Worm (Caenorhabditis elegans) whole organism, young adult: ENCODE measurements around the gene sro-1.
A peak's percentile ranks its signal among the peaks of the same experiment; 100 is the strongest.

Experiments used
- C06A6.2 ChIP-seq: fragments of 200-800 bp; sonication (Bioruptor generic); conservative IDR thresholded peaks from 2 replicates; pipeline ENCODE4 v1.3.6; 2022; ENCODE audit warnings: missing genetic modification characterization, missing compliant biosample characterization
- F33H1.4 ChIP-seq: fragments of 200-800 bp; sonication (Bioruptor generic); IDR thresholded peaks from 2 replicates; pipeline ENCODE4 v1.3.6; 2022; ENCODE audit warnings: missing genetic modification reagents, missing genetic modification characterization, missing compliant biosample characterization
- F39B2.1 ChIP-seq: fragments of 200-800 bp; sonication (Bioruptor generic); IDR thresholded peaks from 2 replicates; pipeline ENCODE4 v1.3.6; 2022; ENCODE audit warnings: missing genetic modification reagents, missing genetic modification characterization, missing compliant biosample characterization
- F49E8.2 ChIP-seq: sonication (generic microtip); optimal IDR thresholded peaks from 3 replicates; lab custom pipeline; 2017; ENCODE audit warnings: missing genetic modification characterization, mild to moderate bottlenecking, missing compliant biosample characterization, antibody characterized with exemption, moderate library complexity; ENCODE audit not compliant: insufficient read depth
- F57A8.1 ChIP-seq: fragments of 200-800 bp; sonication (Bioruptor generic); optimal IDR thresholded peaks from 2 replicates; lab custom pipeline; 2018; ENCODE audit warnings: mild to moderate bottlenecking, missing genetic modification characterization, moderate library complexity, missing compliant biosample characterization
- F57C9.4 ChIP-seq: sonication (generic microtip); optimal IDR thresholded peaks from 2 replicates; lab custom pipeline; 2017; ENCODE audit warnings: mild to moderate bottlenecking, missing genetic modification characterization, missing compliant biosample characterization
- T07F8.4 ChIP-seq: sonication (generic microtip); optimal IDR thresholded peaks from 2 replicates; lab custom pipeline; 2016; ENCODE audit warnings: mild to moderate bottlenecking, missing genetic modification characterization, moderate library complexity, missing compliant biosample characterization
- Y53G8AR.9 ChIP-seq: fragments of 200-800 bp; sonication (Bioruptor generic); conservative IDR thresholded peaks from 2 replicates; pipeline ENCODE4 v1.3.6; 2022; ENCODE audit warnings: missing genetic modification reagents, missing genetic modification characterization, missing compliant biosample characterization
- ZK185.1 ChIP-seq: sonication (generic microtip); optimal IDR thresholded peaks from 2 replicates; lab custom pipeline; 2016; ENCODE audit warnings: mild to moderate bottlenecking, missing genetic modification characterization, missing compliant biosample characterization; ENCODE audit not compliant: poor library complexity, severe bottlenecking
- aptf-2 ChIP-seq: fragments of 200-800 bp; sonication (Bioruptor generic); conservative IDR thresholded peaks from 2 replicates; pipeline ENCODE4 v1.3.6; 2022; ENCODE audit warnings: missing genetic modification reagents, missing genetic modification characterization, missing compliant biosample characterization
- aptf-3 ChIP-seq: fragments of 200-800 bp; sonication (Bioruptor generic); IDR thresholded peaks from 2 replicates; pipeline ENCODE4 v1.3.6; 2022; ENCODE audit warnings: missing genetic modification characterization, missing compliant biosample characterization
- attf-5 ChIP-seq: fragments of 200-800 bp; sonication (Bioruptor generic); optimal IDR thresholded peaks from 2 replicates; lab custom pipeline; 2018; ENCODE audit warnings: mild to moderate bottlenecking, missing genetic modification characterization, missing compliant biosample characterization
- ceh-100 ChIP-seq: fragments of 200-800 bp; sonication (Bioruptor generic); IDR thresholded peaks from 2 replicates; pipeline ENCODE4 v1.3.6; 2022; ENCODE audit warnings: missing genetic modification reagents, missing genetic modification characterization, missing compliant biosample characterization
- ceh-79 ChIP-seq: sonication (generic microtip); optimal IDR thresholded peaks from 2 replicates; lab custom pipeline; 2017; ENCODE audit warnings: mild to moderate bottlenecking, missing genetic modification characterization, missing compliant biosample characterization
- chd-7 ChIP-seq: sonication (generic microtip); optimal IDR thresholded peaks from 2 replicates; lab custom pipeline; 2016; ENCODE audit warnings: mild to moderate bottlenecking, missing genetic modification characterization, moderate library complexity, missing compliant biosample characterization
- die-1 ChIP-seq: sonication (generic microtip); optimal IDR thresholded peaks from 2 replicates; lab custom pipeline; 2016; ENCODE audit warnings: missing genotype, mild to moderate bottlenecking, missing genetic modification characterization, missing compliant biosample characterization
- egl-18 ChIP-seq: fragments of 200-800 bp; sonication (Bioruptor generic); IDR thresholded peaks from 2 replicates; pipeline ENCODE4 v1.3.6; 2022; ENCODE audit warnings: missing genetic modification reagents, missing genetic modification characterization, missing compliant biosample characterization
- egrh-3 ChIP-seq: fragments of 200-800 bp; sonication (Bioruptor generic); IDR thresholded peaks from 2 replicates; pipeline ENCODE4 v1.3.6; 2022; ENCODE audit warnings: missing genetic modification reagents, missing genetic modification characterization, missing compliant biosample characterization
- ekl-4 ChIP-seq: fragments of 200-800 bp; sonication (Bioruptor generic); IDR thresholded peaks from 2 replicates; pipeline ENCODE4 v1.3.6; 2022; ENCODE audit warnings: missing genetic modification reagents, missing genetic modification characterization, missing compliant biosample characterization
- ets-4 ChIP-seq: fragments of 200-800 bp; sonication (Bioruptor generic); optimal IDR thresholded peaks from 2 replicates; lab custom pipeline; 2018; ENCODE audit warnings: mild to moderate bottlenecking, missing genetic modification characterization, missing compliant biosample characterization
- fkh-3 ChIP-seq: sonication (generic microtip); optimal IDR thresholded peaks from 2 replicates; lab custom pipeline; 2016; ENCODE audit warnings: mild to moderate bottlenecking, missing genetic modification characterization, missing compliant biosample characterization
- gei-17 ChIP-seq: fragments of 200-800 bp; sonication (Bioruptor generic); optimal IDR thresholded peaks from 2 replicates; lab custom pipeline; 2018; ENCODE audit warnings: mild to moderate bottlenecking, missing genetic modification characterization, missing compliant biosample characterization
- let-607 ChIP-seq, 2 experiments: fragments of 200-800 bp in 1 of 2; sonication (Bioruptor generic) in 1 of 2; sonication (generic microtip) in 1 of 2; optimal IDR thresholded peaks; 2 replicates each; lab custom pipeline; 2016 to 2018; ENCODE audit warnings: mild to moderate bottlenecking in 2 of 2, missing compliant biosample characterization in 2 of 2, missing genetic modification characterization in 2 of 2, moderate library complexity in 2 of 2, missing genotype in 1 of 2
- lsl-1 ChIP-seq: fragments of 200-800 bp; sonication (Bioruptor generic); optimal IDR thresholded peaks from 2 replicates; lab custom pipeline; 2018; ENCODE audit warnings: mild to moderate bottlenecking, missing genetic modification characterization, moderate library complexity, missing compliant biosample characterization
- lsy-27 ChIP-seq: sonication (generic microtip); optimal IDR thresholded peaks from 2 replicates; lab custom pipeline; 2017; ENCODE audit warnings: missing genetic modification characterization, mild to moderate bottlenecking, missing compliant biosample characterization, antibody characterized with exemption, missing genotype, borderline replicate concordance; ENCODE audit not compliant: insufficient read depth
- madf-3 ChIP-seq: fragments of 200-800 bp; sonication (Bioruptor generic); IDR thresholded peaks from 2 replicates; pipeline ENCODE4 v1.3.6; 2022; ENCODE audit warnings: missing genetic modification reagents, missing genetic modification characterization, missing compliant biosample characterization
- mcd-1 ChIP-seq: fragments of 200-800 bp; sonication (Bioruptor generic); IDR thresholded peaks from 2 replicates; pipeline ENCODE4 v1.3.6; 2022; ENCODE audit warnings: missing genetic modification reagents, missing genetic modification characterization, missing compliant biosample characterization
- mxl-1 ChIP-seq: sonication (generic microtip); optimal IDR thresholded peaks from 2 replicates; lab custom pipeline; 2016; ENCODE audit warnings: missing genetic modification characterization, missing compliant biosample characterization
- nhr-80 ChIP-seq: sonication (generic microtip); optimal IDR thresholded peaks from 2 replicates; lab custom pipeline; 2016; ENCODE audit warnings: missing genetic modification characterization, missing compliant biosample characterization
- nhr-90 ChIP-seq: sonication (generic microtip); optimal IDR thresholded peaks from 2 replicates; lab custom pipeline; 2016; ENCODE audit warnings: missing genotype, mild to moderate bottlenecking, missing genetic modification characterization, missing compliant biosample characterization
- pbrm-1 ChIP-seq: fragments of 200-800 bp; sonication (Bioruptor generic); IDR thresholded peaks from 2 replicates; pipeline ENCODE4 v1.3.6; 2022; ENCODE audit warnings: missing genetic modification reagents, missing genetic modification characterization, missing compliant biosample characterization
- rcor-1 ChIP-seq: fragments of 200-800 bp; sonication (Bioruptor generic); IDR thresholded peaks from 2 replicates; pipeline ENCODE4 v1.3.6; 2022; ENCODE audit warnings: missing genetic modification reagents, missing genetic modification characterization, missing compliant biosample characterization
- rpc-1 ChIP-seq, 2 experiments: fragments of 150-350 bp in 1 of 2; sonication (generic microtip) in 1 of 2; optimal IDR thresholded peaks; 2 replicates each; lab custom pipeline; 2014 to 2018; ENCODE audit warnings: missing biosample characterization in 1 of 2, missing genetic modification characterization in 1 of 2, missing genetic modification reagents in 1 of 2, missing genotype in 1 of 2
- sdz-38 ChIP-seq: sonication (generic microtip); optimal IDR thresholded peaks from 2 replicates; lab custom pipeline; 2016; ENCODE audit warnings: missing genotype, missing genetic modification characterization, missing compliant biosample characterization
- sea-2 ChIP-seq: fragments of 200-800 bp; sonication (Bioruptor generic); IDR thresholded peaks from 2 replicates; pipeline ENCODE4 v1.3.6; 2022; ENCODE audit warnings: missing genetic modification characterization, missing compliant biosample characterization
- tbx-9 ChIP-seq: sonication (generic microtip); optimal IDR thresholded peaks from 2 replicates; lab custom pipeline; 2016; ENCODE audit warnings: borderline replicate concordance, missing genetic modification characterization, inconsistent platforms, missing compliant biosample characterization
- unc-130 ChIP-seq: sonication (generic microtip); optimal IDR thresholded peaks from 2 replicates; lab custom pipeline; 2016; ENCODE audit warnings: missing genetic modification reagents, missing genetic modification characterization, missing compliant biosample characterization
- xnd-1 ChIP-seq: sonication (generic microtip); optimal IDR thresholded peaks from 2 replicates; lab custom pipeline; 2016; ENCODE audit warnings: missing genotype, missing genetic modification reagents, missing genetic modification characterization, missing compliant biosample characterization
- ztf-22 ChIP-seq: fragments of 200-800 bp; sonication (Bioruptor generic); optimal IDR thresholded peaks from 2 replicates; lab custom pipeline; 2018; ENCODE audit warnings: mild to moderate bottlenecking, missing genetic modification characterization, moderate library complexity, missing compliant biosample characterization
- ztf-28 ChIP-seq: fragments of 200-800 bp; sonication (Bioruptor generic); IDR thresholded peaks from 2 replicates; pipeline ENCODE4 v1.3.6; 2022; ENCODE audit warnings: missing genetic modification reagents, missing genetic modification characterization, missing compliant biosample characterization

sro-1 gene

DNA sequence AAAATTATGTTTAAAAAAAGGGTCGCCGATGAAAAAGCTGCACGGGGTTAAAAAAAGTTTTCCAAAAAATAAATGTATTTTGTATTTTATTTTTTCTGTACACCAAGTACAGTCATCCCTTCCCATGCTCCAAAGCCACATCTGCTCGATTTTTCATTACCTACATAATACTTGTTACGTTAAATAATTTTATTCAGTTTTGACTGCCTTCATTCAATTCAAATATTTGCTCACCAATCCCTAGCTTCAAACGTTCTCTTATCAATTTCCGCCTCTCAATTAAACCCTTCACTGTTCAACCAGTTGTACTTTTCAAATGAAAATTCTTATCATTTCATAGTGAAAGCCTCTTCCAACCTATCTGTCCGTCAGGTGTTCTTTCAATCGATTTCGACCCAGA is 28.7 kb upstream of the sro-1 start, which contains the start of gene R10H1.1:
Gene R10H1.1, plus strand, starts transcription at position 301 of the 400 bp plus-strand sequence.
- TF ChIP-seq let-607 (tag; optimal IDR thresholded peaks at IDR 0.05; lab: Kevin White, UChicago) (no peak), mxl-1 (tag; lab: Kevin White, UChicago) (no peak), die-1 (tag; lab: Kevin White, UChicago) (no peak), mcd-1 (GFP tag; lab: Robert Waterston, UW) (no peak), C06A6.2 (GFP tag; lab: Robert Waterston, UW) (no peak)

ce11 chrII:7493599-7493998 is 28.2 kb upstream of the sro-1 start, which contains the start of gene nas-23:
TSS of gene nas-23 (minus strand) at chrII:7493699.
- TF ChIP-seq nhr-90 = no peak
- no peak for TF ChIP-seq ztf-28 (GFP tag; lab: Robert Waterston, UW)
- TF ChIP-seq F57C9.4 (tag; lab: Kevin White, UChicago) = no peak
- TF ChIP-seq tbx-9 = no peak
- TF ChIP-seq F39B2.1 (GFP tag; lab: Robert Waterston, UW) = no peak
- TF ChIP-seq ceh-100 (GFP tag; lab: Robert Waterston, UW) = no peak
- no peak for TF ChIP-seq madf-3 (GFP tag; lab: Robert Waterston, UW)
- no peak for TF ChIP-seq ets-4 (GFP tag; lab: Kevin White, UChicago)
- TF ChIP-seq aptf-3 (GFP tag; lab: Robert Waterston, UW) = no peak
- TF ChIP-seq lsl-1 (GFP tag; lab: Kevin White, UChicago) = no peak
- TF ChIP-seq pbrm-1 = no peak
- TF ChIP-seq chd-7 (tag; lab: Kevin White, UChicago) = no peak
- TF ChIP-seq sea-2 (GFP tag; lab: Robert Waterston, UW) = no peak
- TF ChIP-seq nhr-80 = no peak
- TF ChIP-seq ZK185.1 (tag; lab: Kevin White, UChicago) = no peak
- TF ChIP-seq F57A8.1 (GFP tag; lab: Kevin White, UChicago) = no peak
- no peak for TF ChIP-seq F33H1.4 (GFP tag; lab: Robert Waterston, UW)

ce11 chrII:7489605-7490004 is 24.2 kb upstream of the sro-1 start, which contains the start of gene D1022.9:
TSS of gene D1022.9 (minus strand) at chrII:7489705.
- TF ChIP-seq ekl-4 (GFP tag; lab: Robert Waterston, UW) = no peak

DNA sequence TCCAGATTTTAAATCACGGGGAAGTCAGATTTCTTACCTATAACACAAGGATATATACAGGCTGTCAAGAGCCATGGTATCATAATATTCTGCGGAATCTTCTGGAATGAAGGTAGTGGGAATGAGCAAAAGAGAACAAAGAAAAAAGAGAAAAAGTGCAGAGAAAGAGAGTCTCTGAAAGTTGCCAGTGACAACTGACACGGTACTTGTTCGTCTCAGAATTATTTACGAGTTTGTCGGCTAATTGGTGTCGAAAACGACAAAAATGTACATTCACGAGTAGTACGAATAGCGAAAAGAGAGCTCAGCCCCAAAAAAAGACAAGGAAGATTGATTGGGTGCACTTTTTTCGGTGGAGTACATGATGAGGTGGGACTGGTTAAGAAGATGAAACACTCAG is 17.6 kb upstream of the sro-1 start, which contains the start of gene cah-2:
Gene cah-2, minus strand, starts transcription at position 101 of the 400 bp plus-strand sequence.
- no peak for TF ChIP-seq F49E8.2 (tag; lab: Kevin White, UChicago)
- no peak for TF ChIP-seq let-607 (tag; optimal IDR thresholded peaks at IDR 0.05; lab: Kevin White, UChicago)
- no peak for TF ChIP-seq Y53G8AR.9
- TF ChIP-seq gei-17 (GFP tag; lab: Kevin White, UChicago) = no peak
- no peak for TF ChIP-seq rcor-1 (GFP tag; lab: Robert Waterston, UW)
- no peak for TF ChIP-seq egl-18
- TF ChIP-seq unc-130 = no peak
- no peak for TF ChIP-seq ets-4 (GFP tag; lab: Kevin White, UChicago)
- no peak for TF ChIP-seq attf-5 (GFP tag; lab: Kevin White, UChicago)

ce11 chrII:7478487-7479234 is 13.2 kb upstream of the sro-1 start, which contains the start of the genes aka-1 and ubc-6:
TSS of gene aka-1 (minus strand) at chrII:7478537.
TSS of gene ubc-6 (plus strand) at chrII:7479187.
- TF ChIP-seq Y53G8AR.9 (peak; percentile 91), fkh-3 (tag; lab: Kevin White, UChicago) (no peak), sdz-38 (tag; lab: Kevin White, UChicago) (no peak), T07F8.4 (tag; lab: Kevin White, UChicago) (peak; percentile 69), ceh-79 (tag; lab: Kevin White, UChicago) (no peak), lsy-27 (tag; lab: Kevin White, UChicago) (peak; percentile 55), aptf-2 (GFP tag; lab: Robert Waterston, UW) (peak; percentile 89), aptf-3 (GFP tag; lab: Robert Waterston, UW) (no peak), nhr-90 (peak; percentile 77), rpc-1 (optimal IDR thresholded peaks at IDR 0.05; lab: Kevin White, UChicago) (peak; percentile 40), rpc-1 (tag; optimal IDR thresholded peaks at IDR 0.05; lab: Kevin White, UChicago) (no peak), egrh-3 (GFP tag; lab: Robert Waterston, UW) (peak; percentile 87), ztf-22 (GFP tag; lab: Kevin White, UChicago) (peak; percentile 73), xnd-1 (peak; percentile 21)
